Worm (Caenorhabditis elegans) whole organism, mixed stage, embryonic: ENCODE results near the gene inx-2.

Source experiments
- M03D4.4 ChIP-seq: sonication (generic microtip); optimal IDR thresholded peaks from 2 replicates; lab custom pipeline; 2017; ENCODE audit warnings: mild to moderate bottlenecking, missing genetic modification characterization, missing compliant biosample characterization
- bed-3 ChIP-seq: fragments of 200-800 bp; sonication (Bioruptor generic); optimal IDR thresholded peaks from 3 replicates; lab custom pipeline; 2018; ENCODE audit warnings: mild to moderate bottlenecking, missing genetic modification characterization, moderate library complexity, missing compliant biosample characterization
- blmp-1 ChIP-seq: fragments of 150-350 bp; optimal IDR thresholded peaks from 2 replicates; lab custom pipeline; 2014; ENCODE audit warnings: missing biosample characterization, missing genetic modification characterization
- ceh-39 ChIP-seq: fragments of 150-350 bp; optimal IDR thresholded peaks from 2 replicates; lab custom pipeline; 2014; ENCODE audit warnings: missing biosample characterization, missing genetic modification characterization
- ceh-43 ChIP-seq: fragments of 200-800 bp; sonication (Bioruptor generic); optimal IDR thresholded peaks from 2 replicates; lab custom pipeline; 2018; ENCODE audit warnings: mild to moderate bottlenecking, missing genetic modification characterization, moderate library complexity, missing compliant biosample characterization
- ceh-83 ChIP-seq: fragments of 200-800 bp; sonication (Bioruptor generic); optimal IDR thresholded peaks from 2 replicates; lab custom pipeline; 2018; ENCODE audit warnings: mild to moderate bottlenecking, missing genetic modification characterization, missing compliant biosample characterization
- ces-1 ChIP-seq: fragments of 150-350 bp; optimal IDR thresholded peaks from 2 replicates; lab custom pipeline; 2014; ENCODE audit warnings: missing biosample characterization, missing genetic modification reagents, missing genetic modification characterization
- cnd-1 ChIP-seq: fragments of 200-800 bp; sonication (Bioruptor generic); optimal IDR thresholded peaks from 2 replicates; lab custom pipeline; 2018; ENCODE audit warnings: mild to moderate bottlenecking, missing genetic modification characterization, missing compliant biosample characterization
- drap-1 ChIP-seq: fragments of 200-800 bp; sonication (Bioruptor generic); optimal IDR thresholded peaks from 3 replicates; lab custom pipeline; 2018; ENCODE audit warnings: mild to moderate bottlenecking, missing genetic modification characterization, missing compliant biosample characterization
- elt-1 ChIP-seq: sonication (generic microtip); optimal IDR thresholded peaks from 2 replicates; lab custom pipeline; 2017; ENCODE audit warnings: missing genetic modification characterization, mild to moderate bottlenecking, missing compliant biosample characterization, antibody characterized with exemption, moderate library complexity, borderline replicate concordance; ENCODE audit not compliant: insufficient read depth
- elt-3 ChIP-seq: fragments of 150-350 bp; optimal IDR thresholded peaks from 2 replicates; lab custom pipeline; 2014; ENCODE audit warnings: missing biosample characterization, missing genetic modification characterization
- flh-1 ChIP-seq: fragments of 200-800 bp; sonication (Bioruptor generic); optimal IDR thresholded peaks from 2 replicates; lab custom pipeline; 2018; ENCODE audit warnings: mild to moderate bottlenecking, missing genetic modification characterization, moderate library complexity, missing compliant biosample characterization
- ham-2 ChIP-seq: fragments of 200-800 bp; sonication (Bioruptor generic); optimal IDR thresholded peaks from 2 replicates; lab custom pipeline; 2018; ENCODE audit warnings: mild to moderate bottlenecking, missing genetic modification characterization, missing compliant biosample characterization
- hlh-1 ChIP-seq: fragments of 150-350 bp; optimal IDR thresholded peaks from 2 replicates; lab custom pipeline; 2014; ENCODE audit warnings: missing biosample characterization, missing genetic modification reagents, missing genetic modification characterization
- lin-13 ChIP-seq: fragments of 150-350 bp; optimal IDR thresholded peaks from 2 replicates; lab custom pipeline; 2014; ENCODE audit warnings: missing biosample characterization, missing genetic modification characterization
- lin-32 ChIP-seq: fragments of 200-800 bp; sonication (Bioruptor generic); optimal IDR thresholded peaks from 2 replicates; lab custom pipeline; 2018; ENCODE audit warnings: mild to moderate bottlenecking, missing genetic modification characterization, missing compliant biosample characterization
- lsy-2 ChIP-seq: fragments of 150-350 bp; optimal IDR thresholded peaks from 2 replicates; lab custom pipeline; 2014; ENCODE audit warnings: missing biosample characterization, missing genetic modification characterization
- mab-5 ChIP-seq: fragments of 150-350 bp; optimal IDR thresholded peaks from 2 replicates; lab custom pipeline; 2014; ENCODE audit warnings: missing biosample characterization, missing genetic modification characterization
- mep-1 ChIP-seq: fragments of 150-350 bp; optimal IDR thresholded peaks from 2 replicates; lab custom pipeline; 2017; ENCODE audit warnings: missing biosample characterization, missing genetic modification reagents, missing genetic modification characterization, inconsistent platforms
- mls-2 ChIP-seq: sonication (generic microtip); optimal IDR thresholded peaks from 2 replicates; lab custom pipeline; 2016; ENCODE audit warnings: mild to moderate bottlenecking, missing genetic modification characterization, moderate library complexity, missing compliant biosample characterization
- nhr-12 ChIP-seq: fragments of 150-350 bp; optimal IDR thresholded peaks from 2 replicates; lab custom pipeline; 2014; ENCODE audit warnings: missing biosample characterization, missing genetic modification characterization
- nhr-2 ChIP-seq: fragments of 150-350 bp; optimal IDR thresholded peaks from 2 replicates; lab custom pipeline; 2014; ENCODE audit warnings: missing biosample characterization, missing genetic modification characterization
- nhr-237 ChIP-seq: fragments of 150-350 bp; optimal IDR thresholded peaks from 2 replicates; lab custom pipeline; 2014; ENCODE audit warnings: missing biosample characterization, missing genetic modification characterization
- nhr-28 ChIP-seq: fragments of 150-350 bp; optimal IDR thresholded peaks from 2 replicates; lab custom pipeline; 2014; ENCODE audit warnings: missing biosample characterization, missing genetic modification characterization
- nhr-76 ChIP-seq: sonication (generic microtip); optimal IDR thresholded peaks from 2 replicates; lab custom pipeline; 2017; ENCODE audit warnings: missing biosample characterization, missing genetic modification characterization
- pha-4 ChIP-seq: fragments of 150-350 bp; optimal IDR thresholded peaks from 2 replicates; lab custom pipeline; 2018; ENCODE audit warnings: missing biosample characterization, missing genetic modification reagents, missing genetic modification characterization
- sem-2 ChIP-seq: fragments of 200-800 bp; sonication (Bioruptor generic); optimal IDR thresholded peaks from 2 replicates; lab custom pipeline; 2018; ENCODE audit warnings: mild to moderate bottlenecking, missing genetic modification characterization, missing compliant biosample characterization
- snpc-4 ChIP-seq: fragments of 150-350 bp; optimal IDR thresholded peaks from 2 replicates; lab custom pipeline; 2014; ENCODE audit warnings: missing biosample characterization, missing genetic modification characterization
- sptf-1 ChIP-seq: sonication (generic microtip); optimal IDR thresholded peaks from 2 replicates; lab custom pipeline; 2017; ENCODE audit warnings: mild to moderate bottlenecking, missing genetic modification characterization, moderate library complexity, missing compliant biosample characterization
- tbx-8 ChIP-seq: fragments of 200-800 bp; sonication (Bioruptor generic); optimal IDR thresholded peaks from 2 replicates; lab custom pipeline; 2018; ENCODE audit warnings: mild to moderate bottlenecking, missing genetic modification characterization, moderate library complexity, missing compliant biosample characterization
- unc-120 ChIP-seq: sonication (generic microtip); optimal IDR thresholded peaks from 2 replicates; lab custom pipeline; 2017; ENCODE audit warnings: missing genetic modification characterization, missing compliant biosample characterization; ENCODE audit not compliant: poor library complexity, severe bottlenecking
- unc-39 ChIP-seq: fragments of 150-350 bp; optimal IDR thresholded peaks from 2 replicates; lab custom pipeline; 2014; ENCODE audit warnings: missing biosample characterization, missing genetic modification characterization
- unc-62 ChIP-seq: fragments of 150-350 bp; optimal IDR thresholded peaks from 2 replicates; lab custom pipeline; 2014; ENCODE audit warnings: missing biosample characterization, missing genetic modification reagents, missing genetic modification characterization
- zip-8 ChIP-seq: fragments of 150-350 bp; optimal IDR thresholded peaks from 2 replicates; lab custom pipeline; 2014; ENCODE audit warnings: missing biosample characterization, missing genetic modification characterization
- ztf-11 ChIP-seq: fragments of 150-350 bp; optimal IDR thresholded peaks from 2 replicates; lab custom pipeline; 2014; ENCODE audit warnings: missing biosample characterization, missing genetic modification characterization

The inx-2 gene

ce11 chrX:11251928-11252327 lies 44.6 kb downstream of the inx-2 start:
- TF ChIP-seq nhr-2 (tag; lab: Kevin White, UChicago) (no peak), ham-2 (GFP tag; lab: Kevin White, UChicago) (no peak), M03D4.4 (tag; lab: Kevin White, UChicago) (no peak)
- TF ChIP-seq, all 35 proteins: peak for 0

- no peak for TF ChIP-seq elt-3 (tag; lab: Kevin White, UChicago)
- no peak for TF ChIP-seq cnd-1
- no peak for TF ChIP-seq elt-1 (tag; lab: Kevin White, UChicago)
- TF ChIP-seq M03D4.4 (tag; lab: Kevin White, UChicago): no peak
- no peak for TF ChIP-seq ztf-11 (tag; lab: Kevin White, UChicago)
- no peak for TF ChIP-seq flh-1
- TF ChIP-seq hlh-1 (tag; lab: Kevin White, UChicago): no peak
- no peak for TF ChIP-seq nhr-28 (tag; lab: Kevin White, UChicago)
- TF ChIP-seq blmp-1 (tag; lab: Kevin White, UChicago): no peak
- TF ChIP-seq zip-8 (tag; lab: Kevin White, UChicago): no peak
- TF ChIP-seq nhr-76: no peak
- TF ChIP-seq ceh-83 (GFP tag; lab: Kevin White, UChicago): no peak
- TF ChIP-seq mls-2 (tag; lab: Kevin White, UChicago): no peak
- no peak for TF ChIP-seq ceh-43
- TF ChIP-seq nhr-2 (tag; lab: Kevin White, UChicago): no peak
- no peak for TF ChIP-seq nhr-12 (tag; lab: Kevin White, UChicago)
- TF ChIP-seq bed-3 (GFP tag; lab: Kevin White, UChicago): no peak
- no peak for TF ChIP-seq tbx-8 (GFP tag; lab: Kevin White, UChicago)
- no peak for TF ChIP-seq mep-1 (tag; lab: Kevin White, UChicago)
- no peak for TF ChIP-seq ces-1
Observed at ce11 chrX:11250983-11251382, 45.5 kb downstream of the inx-2 start.

ce11 chrX:11249392-11249791 lies 47.1 kb downstream of the inx-2 start:
- no peak for TF ChIP-seq ztf-11 (tag; lab: Kevin White, UChicago)
- TF ChIP-seq M03D4.4 (tag; lab: Kevin White, UChicago): no peak
- no peak for TF ChIP-seq nhr-237 (tag; lab: Kevin White, UChicago)
- TF ChIP-seq pha-4 (tag; lab: Kevin White, UChicago): no peak
- TF ChIP-seq nhr-28 (tag; lab: Kevin White, UChicago): no peak
- TF ChIP-seq ceh-43: no peak
- TF ChIP-seq lsy-2 (tag; lab: Kevin White, UChicago): no peak
- no peak for TF ChIP-seq flh-1
- TF ChIP-seq ceh-83 (GFP tag; lab: Kevin White, UChicago): no peak
- no peak for TF ChIP-seq unc-39 (tag; lab: Kevin White, UChicago)
- TF ChIP-seq unc-62 (GFP tag; lab: Kevin White, UChicago): no peak
- no peak for TF ChIP-seq lin-13 (tag; lab: Kevin White, UChicago)
- no peak for TF ChIP-seq nhr-12 (tag; lab: Kevin White, UChicago)
- TF ChIP-seq unc-120 (tag; lab: Kevin White, UChicago): no peak
- TF ChIP-seq lin-32 (GFP tag; lab: Kevin White, UChicago): no peak
- no peak for TF ChIP-seq sem-2
- no peak for TF ChIP-seq ham-2 (GFP tag; lab: Kevin White, UChicago)

ce11 chrX:11248083-11248482 lies 48.5 kb downstream of the inx-2 start:
- TF ChIP-seq lin-13 (tag; lab: Kevin White, UChicago): no peak
- TF ChIP-seq nhr-2 (tag; lab: Kevin White, UChicago): no peak
- TF ChIP-seq ceh-43: no peak
- TF ChIP-seq ces-1: no peak
- TF ChIP-seq tbx-8 (GFP tag; lab: Kevin White, UChicago): no peak
- TF ChIP-seq cnd-1: no peak
- peak; percentile 53 for TF ChIP-seq sptf-1 (tag; lab: Kevin White, UChicago)
- TF ChIP-seq unc-39 (tag; lab: Kevin White, UChicago): no peak
- TF ChIP-seq elt-1 (tag; lab: Kevin White, UChicago): no peak
- no peak for TF ChIP-seq unc-120 (tag; lab: Kevin White, UChicago)
- peak; percentile 32 for TF ChIP-seq hlh-1 (tag; lab: Kevin White, UChicago)
- peak; percentile 59 for TF ChIP-seq M03D4.4 (tag; lab: Kevin White, UChicago)
- TF ChIP-seq mab-5: no peak
- TF ChIP-seq lsy-2 (tag; lab: Kevin White, UChicago): no peak
- TF ChIP-seq pha-4 (tag; lab: Kevin White, UChicago): peak; percentile 82
- TF ChIP-seq ztf-11 (tag; lab: Kevin White, UChicago): no peak
- TF ChIP-seq blmp-1 (tag; lab: Kevin White, UChicago): no peak
- TF ChIP-seq flh-1: no peak
- no peak for TF ChIP-seq nhr-76
- no peak for TF ChIP-seq lin-32 (GFP tag; lab: Kevin White, UChicago)
- no peak for TF ChIP-seq sem-2
- no peak for TF ChIP-seq ceh-39 (tag; lab: Kevin White, UChicago)
- TF ChIP-seq elt-3 (tag; lab: Kevin White, UChicago): no peak
- no peak for TF ChIP-seq snpc-4 (tag; lab: Kevin White, UChicago)
- no peak for TF ChIP-seq ceh-83 (GFP tag; lab: Kevin White, UChicago)
- peak; percentile 24 for TF ChIP-seq unc-62 (GFP tag; lab: Kevin White, UChicago)
- TF ChIP-seq mls-2 (tag; lab: Kevin White, UChicago): peak; percentile 40
- TF ChIP-seq mep-1 (tag; lab: Kevin White, UChicago): no peak
- no peak for TF ChIP-seq bed-3 (GFP tag; lab: Kevin White, UChicago)
- TF ChIP-seq drap-1 (GFP tag; lab: Kevin White, UChicago): peak; percentile 71
- no peak for TF ChIP-seq nhr-12 (tag; lab: Kevin White, UChicago)
- no peak for TF ChIP-seq nhr-28 (tag; lab: Kevin White, UChicago)
- peak; percentile 73 for TF ChIP-seq ham-2 (GFP tag; lab: Kevin White, UChicago)
- no peak for TF ChIP-seq nhr-237 (tag; lab: Kevin White, UChicago)
- no peak for TF ChIP-seq zip-8 (tag; lab: Kevin White, UChicago)
